Worm (Caenorhabditis elegans): ENCODE results near the gene fce-2.

fce-2 gene

ce11 chrV:20425183-20425400, at the start of gene fce-2, which contains the start of gene F48F5.8:
Gene fce-2 (plus strand): TSS chrV:20425301.
Gene F48F5.8 (plus strand): TSS chrV:20425342.
- no peak for TF ChIP-seq ceh-13 (GFP tag; optimal IDR thresholded peaks at IDR 0.05)
- TF ChIP-seq sea-1 (GFP tag; conservative IDR thresholded peaks at IDR 0.05) = no peak
- no peak for TF ChIP-seq aly-1 (tag; optimal IDR thresholded peaks at IDR 0.05)
- no peak for TF ChIP-seq F13C5.2 (tag; optimal IDR thresholded peaks at IDR 0.05)
- TF ChIP-seq tbx-11 (GFP tag; IDR thresholded peaks at IDR 0.05) = no peak
- TF ChIP-seq ama-1 (optimal IDR thresholded peaks at IDR 0.05) = no peak
- TF ChIP-seq scrt-1 (GFP tag; IDR thresholded peaks at IDR 0.05) = no peak
- no peak for TF ChIP-seq hnd-1 (tag; optimal IDR thresholded peaks at IDR 0.05)
- no peak for TF ChIP-seq pes-1 (GFP tag; IDR thresholded peaks at IDR 0.05)
- no peak for TF ChIP-seq tbx-37 (GFP tag; conservative IDR thresholded peaks at IDR 0.05)
- no peak for TF ChIP-seq ets-7 (tag; optimal IDR thresholded peaks at IDR 0.05)
- no peak for TF ChIP-seq hmg-4 (GFP tag; optimal IDR thresholded peaks at IDR 0.05)
- no peak for TF ChIP-seq B0310.2 (tag; optimal IDR thresholded peaks at IDR 0.05)
- TF ChIP-seq hmbx-1 (tag; optimal IDR thresholded peaks at IDR 0.05) = no peak
- TF ChIP-seq tra-4 (tag; optimal IDR thresholded peaks at IDR 0.05) = no peak
- no peak for TF ChIP-seq flt-1 (GFP tag; IDR thresholded peaks at IDR 0.05)
- no peak for TF ChIP-seq ceh-36 (tag; optimal IDR thresholded peaks at IDR 0.05)

- no peak for TF ChIP-seq hmbx-1 (tag; optimal IDR thresholded peaks at IDR 0.05)
- no peak for TF ChIP-seq sea-1 (GFP tag; conservative IDR thresholded peaks at IDR 0.05)
- no peak for TF ChIP-seq ceh-36 (tag; optimal IDR thresholded peaks at IDR 0.05)
- TF ChIP-seq ama-1 (optimal IDR thresholded peaks at IDR 0.05) = no peak
- no peak for TF ChIP-seq ets-7 (tag; optimal IDR thresholded peaks at IDR 0.05)
- TF ChIP-seq tra-4 (tag; optimal IDR thresholded peaks at IDR 0.05) = no peak
- no peak for TF ChIP-seq ceh-13 (GFP tag; optimal IDR thresholded peaks at IDR 0.05)
- no peak for TF ChIP-seq B0310.2 (tag; optimal IDR thresholded peaks at IDR 0.05)
- TF ChIP-seq aly-1 (tag; optimal IDR thresholded peaks at IDR 0.05) = no peak
- TF ChIP-seq flt-1 (GFP tag; IDR thresholded peaks at IDR 0.05) = no peak
- TF ChIP-seq tbx-11 (GFP tag; IDR thresholded peaks at IDR 0.05) = no peak
- no peak for TF ChIP-seq scrt-1 (GFP tag; IDR thresholded peaks at IDR 0.05)
These were observed 49.0 kb upstream of the fce-2 start for ce11 chrV:20376070-20376469.

ce11 chrV:20380320-20380719, 44.8 kb upstream of the fce-2 start, which contains the start of gene K02E2.6:
Gene K02E2.6 (plus strand): TSS chrV:20380561.
- no peak for TF ChIP-seq hmg-4 (GFP tag; optimal IDR thresholded peaks at IDR 0.05)
- TF ChIP-seq sea-1 (GFP tag; conservative IDR thresholded peaks at IDR 0.05) = no peak
- TF ChIP-seq ets-7 (tag; optimal IDR thresholded peaks at IDR 0.05) = no peak
- TF ChIP-seq F13C5.2 (tag; optimal IDR thresholded peaks at IDR 0.05) = peak; percentile 13

- TF ChIP-seq ama-1 (optimal IDR thresholded peaks at IDR 0.05) (no peak), F13C5.2 (tag; optimal IDR thresholded peaks at IDR 0.05) (peak; percentile 69), ets-7 (tag; optimal IDR thresholded peaks at IDR 0.05) (no peak), B0310.2 (tag; optimal IDR thresholded peaks at IDR 0.05) (no peak), aly-1 (tag; optimal IDR thresholded peaks at IDR 0.05) (no peak), tbx-37 (GFP tag; conservative IDR thresholded peaks at IDR 0.05) (no peak), tra-4 (tag; optimal IDR thresholded peaks at IDR 0.05) (no peak), flt-1 (GFP tag; IDR thresholded peaks at IDR 0.05) (no peak), tbx-11 (GFP tag; IDR thresholded peaks at IDR 0.05) (no peak), ceh-36 (tag; optimal IDR thresholded peaks at IDR 0.05) (no peak), hmg-4 (GFP tag; optimal IDR thresholded peaks at IDR 0.05) (peak; percentile 3), hnd-1 (tag; optimal IDR thresholded peaks at IDR 0.05) (no peak), ceh-13 (GFP tag; optimal IDR thresholded peaks at IDR 0.05) (no peak), scrt-1 (GFP tag; IDR thresholded peaks at IDR 0.05) (no peak)
These were observed 42.0 kb upstream of the fce-2 start, which contains the start of gene K02E2.11 for ce11 chrV:20383065-20383609. Gene K02E2.11 (plus strand): TSS chrV:20383315.

ce11 chrV:20386942-20387341, 38.2 kb upstream of the fce-2 start, which contains the start of gene K02E2.7:
Gene K02E2.7 (minus strand): TSS chrV:20387042.
- TF ChIP-seq pes-1 (GFP tag; IDR thresholded peaks at IDR 0.05) (no peak), hmbx-1 (tag; optimal IDR thresholded peaks at IDR 0.05) (no peak), tbx-11 (GFP tag; IDR thresholded peaks at IDR 0.05) (no peak), tbx-37 (GFP tag; conservative IDR thresholded peaks at IDR 0.05) (no peak), hmg-4 (GFP tag; optimal IDR thresholded peaks at IDR 0.05) (no peak), ama-1 (optimal IDR thresholded peaks at IDR 0.05) (no peak), B0310.2 (tag; optimal IDR thresholded peaks at IDR 0.05) (no peak), aly-1 (tag; optimal IDR thresholded peaks at IDR 0.05) (no peak), sea-1 (GFP tag; conservative IDR thresholded peaks at IDR 0.05) (no peak), ceh-13 (GFP tag; optimal IDR thresholded peaks at IDR 0.05) (no peak), ets-7 (tag; optimal IDR thresholded peaks at IDR 0.05) (no peak), F13C5.2 (tag; optimal IDR thresholded peaks at IDR 0.05) (no peak), hnd-1 (tag; optimal IDR thresholded peaks at IDR 0.05) (no peak), flt-1 (GFP tag; IDR thresholded peaks at IDR 0.05) (no peak), ceh-36 (tag; optimal IDR thresholded peaks at IDR 0.05) (no peak), scrt-1 (GFP tag; IDR thresholded peaks at IDR 0.05) (no peak), tra-4 (tag; optimal IDR thresholded peaks at IDR 0.05) (no peak)

- TF ChIP-seq F13C5.2 (tag; optimal IDR thresholded peaks at IDR 0.05) (no peak), flt-1 (GFP tag; IDR thresholded peaks at IDR 0.05) (no peak), aly-1 (tag; optimal IDR thresholded peaks at IDR 0.05) (no peak), tbx-37 (GFP tag; conservative IDR thresholded peaks at IDR 0.05) (no peak), pes-1 (GFP tag; IDR thresholded peaks at IDR 0.05) (no peak), sea-1 (GFP tag; conservative IDR thresholded peaks at IDR 0.05) (no peak), hmbx-1 (tag; optimal IDR thresholded peaks at IDR 0.05) (no peak), B0310.2 (tag; optimal IDR thresholded peaks at IDR 0.05) (no peak), tbx-11 (GFP tag; IDR thresholded peaks at IDR 0.05) (no peak), ama-1 (optimal IDR thresholded peaks at IDR 0.05) (no peak), scrt-1 (GFP tag; IDR thresholded peaks at IDR 0.05) (no peak), hmg-4 (GFP tag; optimal IDR thresholded peaks at IDR 0.05) (no peak), ets-7 (tag; optimal IDR thresholded peaks at IDR 0.05) (no peak)
These were observed 37.7 kb upstream of the fce-2 start, which contains the start of gene F53H2.1 for ce11 chrV:20387415-20387814. Gene F53H2.1 (plus strand): TSS chrV:20387715.

ce11 chrV:20393773-20394172, 31.3 kb upstream of the fce-2 start, which contains the start of gene cnc-7:
Gene cnc-7 (plus strand): TSS chrV:20394073.
- TF ChIP-seq ama-1 (optimal IDR thresholded peaks at IDR 0.05) = no peak
- no peak for TF ChIP-seq tbx-37 (GFP tag; conservative IDR thresholded peaks at IDR 0.05)
- no peak for TF ChIP-seq hmg-4 (GFP tag; optimal IDR thresholded peaks at IDR 0.05)
- no peak for TF ChIP-seq B0310.2 (tag; optimal IDR thresholded peaks at IDR 0.05)
- no peak for TF ChIP-seq aly-1 (tag; optimal IDR thresholded peaks at IDR 0.05)
- TF ChIP-seq ets-7 (tag; optimal IDR thresholded peaks at IDR 0.05) = no peak
- TF ChIP-seq F13C5.2 (tag; optimal IDR thresholded peaks at IDR 0.05) = no peak
- no peak for TF ChIP-seq flt-1 (GFP tag; IDR thresholded peaks at IDR 0.05)
- no peak for TF ChIP-seq tra-4 (tag; optimal IDR thresholded peaks at IDR 0.05)
- no peak for TF ChIP-seq ceh-36 (tag; optimal IDR thresholded peaks at IDR 0.05)
- TF ChIP-seq ceh-13 (GFP tag; optimal IDR thresholded peaks at IDR 0.05) = no peak
- TF ChIP-seq hmbx-1 (tag; optimal IDR thresholded peaks at IDR 0.05) = no peak
- no peak for TF ChIP-seq hnd-1 (tag; optimal IDR thresholded peaks at IDR 0.05)
- no peak for TF ChIP-seq tbx-11 (GFP tag; IDR thresholded peaks at IDR 0.05)
- no peak for TF ChIP-seq scrt-1 (GFP tag; IDR thresholded peaks at IDR 0.05)
- TF ChIP-seq sea-1 (GFP tag; conservative IDR thresholded peaks at IDR 0.05) = no peak
- no peak for TF ChIP-seq pes-1 (GFP tag; IDR thresholded peaks at IDR 0.05)
